Worm (Caenorhabditis elegans) whole organism, midembryonic: Measurements from ENCODE around the gene acy-3.

Experiments
- T22C8.4 ChIP-seq: fragments of 200-800 bp; sonication (Bioruptor generic); IDR thresholded peaks from 2 replicates; pipeline ENCODE4 v1.3.6; 2022; ENCODE audit warnings: missing genetic modification characterization, missing compliant biosample characterization
- cog-1 ChIP-seq: sonication (generic microtip); optimal IDR thresholded peaks from 2 replicates; lab custom pipeline; 2016; ENCODE audit warnings: missing genetic modification characterization, missing compliant biosample characterization
- flt-1 ChIP-seq: fragments of 200-800 bp; sonication (Bioruptor generic); IDR thresholded peaks from 2 replicates; pipeline ENCODE4 v1.3.6; 2022; ENCODE audit warnings: missing genetic modification characterization, missing compliant biosample characterization
- klf-2 ChIP-seq: fragments of 200-800 bp; sonication (Bioruptor generic); conservative IDR thresholded peaks from 2 replicates; pipeline ENCODE4 v1.3.6; 2022; ENCODE audit warnings: missing genetic modification reagents, missing genetic modification characterization, missing compliant biosample characterization
- med-1 ChIP-seq: sonication (generic microtip); optimal IDR thresholded peaks from 2 replicates; lab custom pipeline; 2017; ENCODE audit warnings: missing genetic modification characterization, mild to moderate bottlenecking, missing compliant biosample characterization, antibody characterized with exemption, missing genetic modification reagents; ENCODE audit not compliant: insufficient read depth
- ref-1 ChIP-seq: fragments of 200-800 bp; sonication (Bioruptor generic); conservative IDR thresholded peaks from 2 replicates; pipeline ENCODE4 v1.3.6; 2022; ENCODE audit warnings: missing genetic modification reagents, missing genetic modification characterization, missing compliant biosample characterization
- tab-1 ChIP-seq: fragments of 200-800 bp; sonication (Bioruptor generic); IDR thresholded peaks from 2 replicates; pipeline ENCODE4 v1.3.6; 2022; ENCODE audit warnings: missing genetic modification characterization, missing compliant biosample characterization
- ztf-23 ChIP-seq: fragments of 200-800 bp; sonication (Bioruptor generic); IDR thresholded peaks from 2 replicates; pipeline ENCODE4 v1.3.6; 2022; ENCODE audit warnings: missing genetic modification reagents, missing genetic modification characterization, missing compliant biosample characterization
- ztf-29 ChIP-seq: fragments of 200-800 bp; sonication (Bioruptor generic); IDR thresholded peaks from 2 replicates; pipeline ENCODE4 v1.3.6; 2022; ENCODE audit warnings: missing genetic modification reagents, missing genetic modification characterization, missing compliant biosample characterization

acy-3 gene

DNA sequence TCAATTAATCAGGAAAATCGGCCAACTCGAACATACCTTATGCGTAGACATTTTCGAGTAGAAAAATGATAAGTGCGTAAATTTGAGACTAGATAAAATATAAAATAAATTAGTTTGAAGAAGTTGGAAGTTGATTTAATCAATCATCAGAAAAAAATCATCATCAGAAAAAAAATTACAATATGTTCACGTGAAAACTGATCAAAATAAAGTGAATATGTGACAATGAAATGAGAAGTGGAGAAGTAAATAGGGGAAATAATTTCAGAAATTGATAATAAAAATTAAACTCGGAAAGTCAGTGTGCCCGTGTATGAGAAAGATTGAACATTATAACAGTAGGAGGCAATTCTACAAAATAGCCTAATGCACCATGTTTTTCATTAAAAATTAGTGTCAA, 56.8 kb downstream of the acy-3 start, which contains the start of gene F34D10.9:
Gene F34D10.9 (minus strand): TSS at position 101 of the 400 bp plus-strand sequence.
- TF ChIP-seq ztf-23 (no peak), cog-1 (tag; lab: Kevin White, UChicago) (no peak), klf-2 (GFP tag; lab: Robert Waterston, UW) (no peak), ztf-29 (no peak), ref-1 (GFP tag; lab: Robert Waterston, UW) (no peak), T22C8.4 (no peak), med-1 (GFP tag; lab: Kevin White, UChicago) (no peak), flt-1 (GFP tag; lab: Robert Waterston, UW) (no peak), tab-1 (GFP tag; lab: Robert Waterston, UW) (no peak)

DNA sequence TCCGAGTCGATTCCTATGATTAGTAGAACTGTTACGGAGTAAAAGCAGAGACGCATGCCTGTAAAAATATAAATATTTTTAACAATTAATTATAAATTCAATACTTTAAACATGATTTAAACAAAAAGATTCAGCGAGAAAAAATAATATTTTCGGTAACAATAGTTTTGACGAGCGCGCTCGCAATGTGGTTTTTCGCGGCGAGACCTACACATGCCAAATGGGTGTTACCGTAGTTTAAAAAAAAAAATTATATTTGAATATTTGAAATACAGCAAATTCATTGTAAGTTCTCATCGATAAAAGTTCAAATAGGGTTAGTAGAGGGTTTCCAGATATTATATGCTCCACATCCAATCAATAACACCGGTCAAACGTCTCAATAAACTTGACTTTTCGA, 59.8 kb downstream of the acy-3 start, which contains the start of gene gldi-5:
Gene gldi-5 (minus strand): TSS at position 58 of the 400 bp plus-strand sequence.
- TF ChIP-seq tab-1 (GFP tag; lab: Robert Waterston, UW) (no peak), klf-2 (GFP tag; lab: Robert Waterston, UW) (no peak), T22C8.4 (no peak), flt-1 (GFP tag; lab: Robert Waterston, UW) (no peak), med-1 (GFP tag; lab: Kevin White, UChicago) (no peak), cog-1 (tag; lab: Kevin White, UChicago) (no peak), ref-1 (GFP tag; lab: Robert Waterston, UW) (no peak), ztf-23 (no peak), ztf-29 (no peak)
